Worm (Caenorhabditis elegans): ENCODE data around the gene top-3.
"Not testable (repeated sequence)": the region's sequence is repeated elsewhere in the genome, so short reads cannot be mapped to it uniquely, and the experiment has no call there.

Gene top-3

DNA sequence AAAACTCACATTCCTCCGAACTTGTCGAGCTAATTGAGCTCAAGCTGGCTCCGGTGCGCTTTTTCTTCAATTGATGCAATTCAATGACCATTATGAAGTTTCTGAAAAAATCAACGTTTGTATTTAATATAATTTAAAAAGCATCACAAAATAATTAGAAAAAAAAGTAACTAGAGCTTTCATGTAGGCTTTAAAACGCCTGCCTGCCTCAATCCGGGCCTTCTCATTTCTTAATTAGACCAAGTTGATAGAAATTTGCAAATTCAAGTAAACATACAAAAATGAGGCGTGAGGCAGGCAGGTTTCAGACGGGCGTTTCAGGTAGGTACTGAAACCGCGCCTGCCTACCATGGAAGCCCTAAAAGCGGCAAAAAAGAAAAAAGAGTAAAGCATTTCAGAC, 42.9 kb upstream of the top-3 start, which contains the start of gene Y56A3A.33:
Y56A3A.33 (minus strand) TSS at position 101 of the 400 bp plus-strand sequence.
- no peak for TF ChIP-seq ets-4 (GFP tag; optimal IDR thresholded peaks at IDR 0.05)
- no peak for TF ChIP-seq bed-1 (GFP tag; IDR thresholded peaks at IDR 0.05)
- TF ChIP-seq akir-1 (GFP tag; optimal IDR thresholded peaks at IDR 0.05), result no peak
- no peak for TF ChIP-seq attf-6 (GFP tag; IDR thresholded peaks at IDR 0.05)
- no peak for TF ChIP-seq aptf-3 (GFP tag; IDR thresholded peaks at IDR 0.05)
- no peak for TF ChIP-seq snpc-1.1 (tag; optimal IDR thresholded peaks at IDR 0.05; ENCODE audit: insufficient read depth)
- TF ChIP-seq mxl-1 (tag; optimal IDR thresholded peaks at IDR 0.05), result no peak
- no peak for TF ChIP-seq lin-40 (tag; optimal IDR thresholded peaks at IDR 0.05)
- TF ChIP-seq ama-1 (optimal IDR thresholded peaks at IDR 0.05), result no peak
- TF ChIP-seq ama-1 (GFP tag; optimal IDR thresholded peaks at IDR 0.05), result no peak
- TF ChIP-seq F37B4.10 (GFP tag; IDR thresholded peaks at IDR 0.05), result no peak
- TF ChIP-seq T07F8.4 (tag; optimal IDR thresholded peaks at IDR 0.05), result no peak

DNA sequence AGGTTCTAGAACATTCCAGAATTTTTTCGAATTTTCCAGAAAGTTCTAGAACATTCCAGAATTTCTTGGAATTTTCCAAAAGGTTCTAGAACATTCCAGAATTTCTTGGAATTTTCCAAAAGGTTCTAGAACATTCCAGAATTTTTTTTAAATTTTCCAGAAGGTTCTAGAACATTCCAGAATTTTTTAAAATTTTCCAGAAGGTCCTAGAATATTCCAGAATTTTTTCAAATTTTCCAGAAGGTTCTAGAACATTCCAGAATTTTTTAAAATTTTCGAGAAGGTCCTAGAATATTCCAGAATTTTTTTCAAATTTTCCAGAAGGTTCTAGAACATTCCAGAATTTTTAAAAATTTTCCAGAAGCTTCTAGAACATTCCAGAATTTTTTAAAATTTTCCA, 41.5 kb upstream of the top-3 start:
- TF ChIP-seq dox-1 (GFP tag; IDR thresholded peaks at IDR 0.05) (peak; percentile 20; the same call in 1 of the 2 replicates), hsf-1 (GFP tag; IDR thresholded peaks at IDR 0.05) (peak; percentile 96), madf-6 (GFP tag; IDR thresholded peaks at IDR 0.05) (0 out of 2 replicates have a peak, but pooled peaks have one; percentile 21), rpc-1 (optimal IDR thresholded peaks at IDR 0.05) (peak; percentile 43)
- TF ChIP-seq rpc-1 (tag; optimal IDR thresholded peaks at IDR 0.05), result not testable (repeated sequence)

DNA sequence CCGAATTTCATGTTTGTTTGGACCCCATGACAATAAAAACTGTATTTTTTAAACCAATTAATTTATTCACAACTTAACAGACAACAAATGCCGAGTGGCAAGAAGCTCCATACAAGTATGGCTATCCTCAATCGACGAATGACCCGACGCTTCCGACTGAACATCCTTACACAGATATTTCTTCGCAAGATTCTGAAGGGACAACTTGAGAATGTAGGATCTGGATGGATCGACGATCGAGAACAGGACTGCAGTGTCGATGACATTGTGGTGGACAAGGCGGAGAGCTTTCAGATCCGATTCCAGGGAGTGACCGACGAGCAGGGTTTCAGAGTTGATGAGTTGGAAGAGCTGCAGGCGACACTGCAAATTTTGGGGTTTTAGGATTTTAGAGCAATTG, 39.6 kb upstream of the top-3 start:
- TF ChIP-seq him-1 (tag; optimal IDR thresholded peaks at IDR 0.05) (peak; percentile 64), bed-2 (GFP tag; IDR thresholded peaks at IDR 0.05) (no peak)

DNA sequence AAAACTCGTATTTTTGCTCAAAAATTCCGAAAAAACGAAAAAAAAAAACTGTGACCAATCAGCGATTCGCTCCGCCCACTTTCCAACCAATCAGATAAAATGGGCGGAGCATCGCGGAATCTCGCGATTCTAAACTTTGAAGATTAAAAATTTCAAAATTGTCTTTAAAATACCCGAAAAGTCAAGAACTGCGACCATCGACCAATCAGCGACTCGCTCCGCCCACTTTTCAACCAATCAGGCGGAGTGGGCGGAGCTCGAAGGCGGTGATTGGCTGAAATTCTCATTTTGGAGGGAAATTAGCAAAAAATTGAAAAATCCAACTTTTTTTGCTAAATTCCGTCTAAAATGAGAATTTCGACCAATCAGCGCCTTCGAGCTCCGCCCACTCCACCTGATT, 35.8 kb upstream of the top-3 start:
- TF ChIP-seq him-1 (tag; optimal IDR thresholded peaks at IDR 0.05) (no peak), F37B4.10 (GFP tag; IDR thresholded peaks at IDR 0.05) (0 out of 2 replicates have a peak, but pooled peaks have one; percentile 24), nfyb-1 (GFP tag; IDR thresholded peaks at IDR 0.05) (peak; percentile 61; the same call in 1 of the 2 replicates), ama-1 (optimal IDR thresholded peaks at IDR 0.05) (no peak), ama-1 (GFP tag; optimal IDR thresholded peaks at IDR 0.05) (no peak), aptf-3 (GFP tag; IDR thresholded peaks at IDR 0.05) (no peak)

DNA sequence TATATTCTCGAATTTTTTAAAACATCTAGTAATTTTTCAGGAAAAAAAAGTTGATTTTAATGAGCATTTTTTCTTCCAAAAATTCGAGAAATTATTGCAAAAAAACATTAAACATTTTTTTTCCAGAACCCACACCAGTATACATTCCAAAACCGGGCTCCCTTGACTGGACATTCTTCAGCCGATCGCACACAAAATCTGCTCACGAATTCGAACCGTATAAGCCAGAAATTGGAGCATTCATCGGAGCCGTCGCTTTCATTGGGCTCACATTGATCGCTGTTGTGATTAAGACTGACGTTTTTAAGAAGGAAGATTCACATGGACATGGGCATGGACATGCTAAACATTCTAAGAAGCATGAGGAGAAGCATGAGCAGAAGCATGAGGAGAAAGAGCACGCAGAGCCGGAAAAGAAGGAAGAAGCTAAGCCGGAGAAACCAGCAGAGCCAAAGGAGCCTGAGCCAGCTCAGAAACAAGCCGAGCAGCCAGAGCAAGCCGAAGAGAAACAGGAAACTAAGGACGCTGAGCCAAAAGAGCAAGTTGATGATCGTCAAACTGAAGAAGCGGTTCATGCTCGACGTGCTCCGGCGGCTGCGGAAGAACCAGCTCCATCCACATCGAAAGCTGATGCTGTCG, 31.8 kb upstream of the top-3 start:
- no peak for TF ChIP-seq let-526 (GFP tag; IDR thresholded peaks at IDR 0.05)
- no peak for TF ChIP-seq C06A6.2 (GFP tag; conservative IDR thresholded peaks at IDR 0.05)
- peak; percentile 81 for TF ChIP-seq zfh-2 (GFP tag; conservative IDR thresholded peaks at IDR 0.05)
- TF ChIP-seq ekl-4 (GFP tag; IDR thresholded peaks at IDR 0.05), result no peak
- TF ChIP-seq atf-7 (tag; optimal IDR thresholded peaks at IDR 0.05), result no peak
- TF ChIP-seq hlh-26 (GFP tag; conservative IDR thresholded peaks at IDR 0.05), result no peak
- TF ChIP-seq egrh-3 (GFP tag; IDR thresholded peaks at IDR 0.05), result peak; percentile 13; the same call in 1 of the 2 replicates
- no peak for TF ChIP-seq gei-17 (GFP tag; optimal IDR thresholded peaks at IDR 0.05)

DNA sequence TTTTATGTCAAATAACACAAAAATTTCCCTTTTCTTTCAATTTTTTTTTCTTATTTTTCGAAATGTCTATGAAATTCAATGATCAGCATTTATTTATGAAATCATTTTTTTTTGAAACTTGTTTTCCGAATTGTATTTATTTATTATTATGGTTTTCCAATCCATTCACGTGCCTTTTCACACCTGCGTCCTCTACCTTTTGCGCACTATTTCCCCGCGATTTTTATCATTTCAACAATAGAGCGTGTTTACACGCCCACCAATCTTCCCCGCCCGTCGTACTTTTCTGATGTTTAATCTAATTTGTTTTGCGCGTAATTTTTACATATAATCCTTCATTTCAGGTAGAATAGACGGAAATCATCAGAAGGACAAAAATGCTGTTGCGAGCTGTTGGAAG, 29.8 kb upstream of the top-3 start, which contains the start of gene wah-1:
wah-1 (plus strand) TSS at position 345 of the 400 bp plus-strand sequence.
- TF ChIP-seq lsl-1 (GFP tag; optimal IDR thresholded peaks at IDR 0.05) (no peak), ceh-40 (GFP tag; IDR thresholded peaks at IDR 0.05) (no peak), ztf-6 (GFP tag; IDR thresholded peaks at IDR 0.05) (no peak), madf-6 (GFP tag; IDR thresholded peaks at IDR 0.05) (no peak), attf-5 (GFP tag; optimal IDR thresholded peaks at IDR 0.05) (peak; percentile 71), Y53G8AR.9 (GFP tag; conservative IDR thresholded peaks at IDR 0.05) (no peak), attf-3 (GFP tag; conservative IDR thresholded peaks at IDR 0.05) (no peak), hmg-1.2 (GFP tag; IDR thresholded peaks at IDR 0.05) (peak; percentile 77), unc-130 (GFP tag; optimal IDR thresholded peaks at IDR 0.05) (no peak), nhr-80 (tag; optimal IDR thresholded peaks at IDR 0.05) (peak; percentile 16), let-607 (tag; optimal IDR thresholded peaks at IDR 0.05) (no peak), hrde-1 (tag; optimal IDR thresholded peaks at IDR 0.05; ENCODE audit: borderline replicate concordance) (no peak), B0336.3 (GFP tag; IDR thresholded peaks at IDR 0.05) (no peak), nfya-2 (GFP tag; IDR thresholded peaks at IDR 0.05) (no peak)

All from whole organism, young adult.